Fruit fly (Drosophila melanogaster): ENCODE measurements around the gene CG32425.

dm6 chr3L:20474789-20475208 lies 22.3 kb upstream of the CG32425 start:
- TF ChIP-seq Dll (optimal IDR thresholded peaks at IDR 0.05) (no peak), psq (optimal IDR thresholded peaks at IDR 0.05) (no peak), usp (GFP tag; optimal IDR thresholded peaks at IDR 0.05) (no peak), CG8478 (optimal IDR thresholded peaks at IDR 0.05) (no peak), pan (optimal IDR thresholded peaks at IDR 0.05) (no peak)

Data from whole organism.